Worm (Caenorhabditis elegans) whole organism, mixed stage, embryonic: ENCODE data around the gene ZK1010.5.

Experiments
- blmp-1 ChIP-seq: fragments of 150-350 bp; optimal IDR thresholded peaks from 2 replicates; lab custom pipeline; 2014; ENCODE audit warnings: missing biosample characterization, missing genetic modification characterization
- mab-5 ChIP-seq: fragments of 150-350 bp; optimal IDR thresholded peaks from 2 replicates; lab custom pipeline; 2014; ENCODE audit warnings: missing biosample characterization, missing genetic modification characterization
- nhr-12 ChIP-seq: fragments of 150-350 bp; optimal IDR thresholded peaks from 2 replicates; lab custom pipeline; 2014; ENCODE audit warnings: missing biosample characterization, missing genetic modification characterization
- nhr-28 ChIP-seq: fragments of 150-350 bp; optimal IDR thresholded peaks from 2 replicates; lab custom pipeline; 2014; ENCODE audit warnings: missing biosample characterization, missing genetic modification characterization
- sem-2 ChIP-seq: fragments of 200-800 bp; sonication (Bioruptor generic); optimal IDR thresholded peaks from 2 replicates; lab custom pipeline; 2018; ENCODE audit warnings: mild to moderate bottlenecking, missing genetic modification characterization, missing compliant biosample characterization
- unc-39 ChIP-seq: fragments of 150-350 bp; optimal IDR thresholded peaks from 2 replicates; lab custom pipeline; 2014; ENCODE audit warnings: missing biosample characterization, missing genetic modification characterization
- unc-62 ChIP-seq: fragments of 150-350 bp; optimal IDR thresholded peaks from 2 replicates; lab custom pipeline; 2014; ENCODE audit warnings: missing biosample characterization, missing genetic modification reagents, missing genetic modification characterization
- zip-8 ChIP-seq: fragments of 150-350 bp; optimal IDR thresholded peaks from 2 replicates; lab custom pipeline; 2014; ENCODE audit warnings: missing biosample characterization, missing genetic modification characterization
- ztf-11 ChIP-seq: fragments of 150-350 bp; optimal IDR thresholded peaks from 2 replicates; lab custom pipeline; 2014; ENCODE audit warnings: missing biosample characterization, missing genetic modification characterization

- no peak for TF ChIP-seq nhr-12 (tag; lab: Kevin White, UChicago)
- TF ChIP-seq ztf-11 (tag; lab: Kevin White, UChicago), result no peak
- TF ChIP-seq zip-8, result no peak
- TF ChIP-seq nhr-28 (tag; lab: Kevin White, UChicago), result no peak
- no peak for TF ChIP-seq mab-5
- TF ChIP-seq sem-2 (GFP tag; lab: Kevin White, UChicago), result no peak
- no peak for TF ChIP-seq unc-62 (GFP tag; lab: Kevin White, UChicago)
- TF ChIP-seq blmp-1 (tag; lab: Kevin White, UChicago), result no peak
- no peak for TF ChIP-seq unc-39 (tag; lab: Kevin White, UChicago)
These were observed 3.7 kb upstream of the ZK1010.5 start, which contains the start of gene ZK1010.12 for ce11 chrIII:12990997-12991396.
